Worm (Caenorhabditis elegans): Measurements from ENCODE around the gene C16C10.2.

Gene C16C10.2

DNA sequence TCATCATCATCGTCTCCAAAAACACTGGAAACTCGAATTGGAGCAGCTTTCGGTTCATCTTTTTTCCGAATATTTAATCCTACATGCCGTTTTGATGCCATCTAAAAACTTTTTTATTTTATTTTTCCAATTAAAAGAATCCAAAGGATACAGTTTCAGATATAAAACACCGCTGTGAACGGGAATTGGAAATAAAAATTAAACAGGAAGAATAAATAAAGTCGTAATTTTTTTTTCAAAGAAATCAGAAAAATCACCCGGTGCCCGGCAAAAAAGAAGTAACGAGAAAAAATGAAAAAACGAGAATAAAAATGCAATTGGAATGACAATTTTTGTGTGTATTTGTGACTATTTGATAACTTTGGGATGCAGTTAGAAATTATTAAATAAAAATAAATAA lies 9.8 kb downstream of the C16C10.2 start, which contains the start of gene ccdc-55:
Gene ccdc-55 (minus strand): TSS at position 101 of the 400 bp plus-strand sequence.
- TF ChIP-seq ztf-22 (GFP tag; optimal IDR thresholded peaks at IDR 0.05), result no peak
- TF ChIP-seq unc-62 (GFP tag; optimal IDR thresholded peaks at IDR 0.05), result no peak
- no peak for TF ChIP-seq nfyb-1 (GFP tag; IDR thresholded peaks at IDR 0.05)
- TF ChIP-seq Y53F4B.3 (GFP tag; IDR thresholded peaks at IDR 0.05), result no peak
- TF ChIP-seq nhr-27 (tag; optimal IDR thresholded peaks at IDR 0.05), result no peak
- TF ChIP-seq die-1 (tag; optimal IDR thresholded peaks at IDR 0.05), result no peak
- TF ChIP-seq F22D6.2 (tag; optimal IDR thresholded peaks at IDR 0.05), result no peak
- no peak for TF ChIP-seq ceh-40 (GFP tag; IDR thresholded peaks at IDR 0.05)
- no peak for TF ChIP-seq lag-1 (GFP tag; IDR thresholded peaks at IDR 0.05)
- TF ChIP-seq athp-1 (tag; optimal IDR thresholded peaks at IDR 0.05), result no peak
- no peak for TF ChIP-seq chd-7 (tag; optimal IDR thresholded peaks at IDR 0.05)
- no peak for TF ChIP-seq K12H6.12 (tag; optimal IDR thresholded peaks at IDR 0.05)
- TF ChIP-seq ceh-58 (GFP tag; IDR thresholded peaks at IDR 0.05), result no peak
- TF ChIP-seq Y95B8A.8 (GFP tag; IDR thresholded peaks at IDR 0.05), result no peak

- TF ChIP-seq lir-1 (GFP tag; conservative IDR thresholded peaks at IDR 0.05) (no peak), ztf-3 (GFP tag; optimal IDR thresholded peaks at IDR 0.05) (no peak), sptf-2 (GFP tag; optimal IDR thresholded peaks at IDR 0.05) (no peak), ets-4 (GFP tag; optimal IDR thresholded peaks at IDR 0.05) (no peak), snpc-1.3 (tag; optimal IDR thresholded peaks at IDR 0.05; ENCODE audit: insufficient read depth) (no peak), F39B2.1 (GFP tag; IDR thresholded peaks at IDR 0.05) (no peak), F10E7.11 (tag; optimal IDR thresholded peaks at IDR 0.05) (no peak), Y67H2A.10 (GFP tag; conservative IDR thresholded peaks at IDR 0.05) (no peak), B0019.2 (GFP tag; conservative IDR thresholded peaks at IDR 0.05) (no peak), mel-28 (tag; optimal IDR thresholded peaks at IDR 0.05; ENCODE audit: borderline replicate concordance) (no peak), lin-40 (tag; optimal IDR thresholded peaks at IDR 0.05) (no peak), F22D6.2 (tag; optimal IDR thresholded peaks at IDR 0.05) (no peak), aptf-3 (GFP tag; IDR thresholded peaks at IDR 0.05) (no peak), let-526 (GFP tag; IDR thresholded peaks at IDR 0.05) (no peak), Y95B8A.8 (GFP tag; IDR thresholded peaks at IDR 0.05) (no peak), let-607 (tag; optimal IDR thresholded peaks at IDR 0.05) (no peak), hsf-1 (GFP tag; IDR thresholded peaks at IDR 0.05) (no peak), bed-1 (GFP tag; IDR thresholded peaks at IDR 0.05) (no peak), madf-8 (GFP tag; conservative IDR thresholded peaks at IDR 0.05) (no peak), ztf-6 (GFP tag; IDR thresholded peaks at IDR 0.05) (no peak)
Observed at ce11 chrIII:4166745-4167144, 11.7 kb downstream of the C16C10.2 start, which contains the start of gene rnf-5. Gene rnf-5 (minus strand): TSS chrIII:4166845.

DNA sequence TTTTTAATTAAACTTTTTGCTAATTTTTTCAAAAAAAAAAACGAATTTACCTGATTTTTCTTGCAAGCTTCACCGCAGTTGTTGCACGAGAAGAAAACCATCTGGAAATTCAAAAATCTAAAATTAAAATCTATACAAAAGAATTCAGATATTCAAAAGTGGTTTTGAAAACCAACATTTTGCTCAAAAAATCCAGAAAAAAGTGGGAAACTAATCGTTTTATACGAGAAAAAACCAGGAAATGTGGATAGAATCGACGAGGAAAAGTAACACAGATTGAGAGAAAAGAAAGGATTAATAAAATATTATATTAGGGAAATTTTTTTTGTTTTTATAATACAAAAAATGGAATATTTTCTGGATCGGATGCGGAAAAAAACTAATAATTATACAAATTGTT lies 14.4 kb downstream of the C16C10.2 start, which contains the start of gene C16C10.8:
Gene C16C10.8 (minus strand): TSS at position 101 of the 400 bp plus-strand sequence.
- TF ChIP-seq hmg-20 (GFP tag; IDR thresholded peaks at IDR 0.05) (no peak), F33H1.4 (GFP tag; IDR thresholded peaks at IDR 0.05) (no peak), hrde-1 (tag; optimal IDR thresholded peaks at IDR 0.05; ENCODE audit: borderline replicate concordance) (no peak), sptf-2 (GFP tag; optimal IDR thresholded peaks at IDR 0.05) (no peak), tlf-1 (GFP tag; optimal IDR thresholded peaks at IDR 0.05) (no peak), mcd-1 (GFP tag; IDR thresholded peaks at IDR 0.05) (no peak), tbp1 (GFP tag; optimal IDR thresholded peaks at IDR 0.05) (no peak), attf-6 (GFP tag; IDR thresholded peaks at IDR 0.05) (no peak), hlh-26 (GFP tag; conservative IDR thresholded peaks at IDR 0.05) (no peak), mel-28 (tag; optimal IDR thresholded peaks at IDR 0.05; ENCODE audit: borderline replicate concordance) (no peak), snpc-3.4 (tag; optimal IDR thresholded peaks at IDR 0.05) (no peak), let-607 (tag; optimal IDR thresholded peaks at IDR 0.05) (no peak)
